Fruit fly (Drosophila melanogaster) whole organism, prepupa: ENCODE results near the gene Sps2.

ENCODE experiments used
- Blimp-1 ChIP-seq: fragments of 200-800 bp; sonication (Bioruptor generic); optimal IDR thresholded peaks from 3 replicates; lab custom pipeline; 2017; ENCODE audit warnings: missing biosample characterization, missing genetic modification characterization, mild to moderate bottlenecking, moderate library complexity, missing genetic modification reagents
- CG10631 ChIP-seq: fragments of 200-800 bp; sonication (Bioruptor generic); optimal IDR thresholded peaks from 2 replicates; lab custom pipeline; 2016; ENCODE audit warnings: missing biosample characterization, missing genetic modification characterization
- CG10669 ChIP-seq: fragments of 200-800 bp; sonication (Bioruptor generic); optimal IDR thresholded peaks from 3 replicates; lab custom pipeline; 2018; ENCODE audit warnings: missing biosample characterization, mild to moderate bottlenecking, missing genetic modification characterization, moderate library complexity
- CG11294 ChIP-seq: fragments of 200-800 bp; sonication (Bioruptor generic); IDR thresholded peaks from 2 replicates; pipeline ENCODE4 v1.3.6; 2022; ENCODE audit warnings: missing biosample characterization, missing genetic modification characterization
- CG11762 ChIP-seq: fragments of 200-800 bp; sonication (Bioruptor generic); optimal IDR thresholded peaks from 3 replicates; lab custom pipeline; 2016; ENCODE audit warnings: missing biosample characterization, missing genetic modification characterization; ENCODE audit not compliant: insufficient read depth
- CG11902 ChIP-seq: fragments of 200-800 bp; sonication (Bioruptor generic); optimal IDR thresholded peaks from 3 replicates; lab custom pipeline; 2016; ENCODE audit warnings: missing biosample characterization, missing genetic modification characterization
- CG15336 ChIP-seq: fragments of 200-800 bp; sonication (Bioruptor generic); IDR thresholded peaks from 2 replicates; pipeline ENCODE4 v1.3.6; 2022; ENCODE audit warnings: missing biosample characterization, missing genetic modification characterization
- CG1621 ChIP-seq: fragments of 200-800 bp; sonication (Bioruptor generic); optimal IDR thresholded peaks from 3 replicates; lab custom pipeline; 2018; ENCODE audit warnings: missing biosample characterization, mild to moderate bottlenecking, missing genetic modification characterization
- CG16779 ChIP-seq: fragments of 200-800 bp; sonication (Bioruptor generic); optimal IDR thresholded peaks from 3 replicates; lab custom pipeline; 2017; ENCODE audit warnings: missing biosample characterization, mild to moderate bottlenecking, missing genetic modification characterization
- CG3032 ChIP-seq: fragments of 200-800 bp; optimal IDR thresholded peaks from 2 replicates; lab custom pipeline; 2019; ENCODE audit warnings: missing biosample characterization, mild to moderate bottlenecking, missing genetic modification characterization, moderate library complexity
- CG31627 ChIP-seq: fragments of 200-800 bp; sonication (Bioruptor generic); optimal IDR thresholded peaks from 3 replicates; lab custom pipeline; 2016; ENCODE audit warnings: missing biosample characterization, missing genetic modification characterization
- CG32006 ChIP-seq: fragments of 200-800 bp; sonication (Bioruptor generic); optimal IDR thresholded peaks from 3 replicates; lab custom pipeline; 2017; ENCODE audit warnings: missing biosample characterization, mild to moderate bottlenecking, missing genetic modification characterization
- CG34406 ChIP-seq: fragments of 200-800 bp; sonication (Bioruptor generic); optimal IDR thresholded peaks from 3 replicates; lab custom pipeline; 2016; ENCODE audit warnings: missing biosample characterization, missing genetic modification characterization
- CG3919 ChIP-seq: fragments of 200-800 bp; sonication (Bioruptor generic); optimal IDR thresholded peaks from 3 replicates; lab custom pipeline; 2016; ENCODE audit warnings: missing biosample characterization, missing genetic modification characterization
- CG4318 ChIP-seq: fragments of 200-800 bp; sonication (Bioruptor generic); optimal IDR thresholded peaks from 3 replicates; lab custom pipeline; 2017; ENCODE audit warnings: missing biosample characterization, mild to moderate bottlenecking, missing genetic modification characterization
- CG6276 ChIP-seq: fragments of 200-800 bp; sonication (Bioruptor generic); optimal IDR thresholded peaks from 2 replicates; lab custom pipeline; 2017; ENCODE audit warnings: missing biosample characterization, mild to moderate bottlenecking, missing genetic modification characterization
- CG6792 ChIP-seq: fragments of 200-800 bp; sonication (Bioruptor generic); optimal IDR thresholded peaks from 3 replicates; lab custom pipeline; 2016; ENCODE audit warnings: missing biosample characterization, missing genetic modification characterization
- CG6808 ChIP-seq: fragments of 200-800 bp; sonication (Bioruptor generic); optimal IDR thresholded peaks from 3 replicates; lab custom pipeline; 2017; ENCODE audit warnings: missing biosample characterization, missing genetic modification characterization, mild to moderate bottlenecking, moderate library complexity, missing genetic modification reagents
- CG7368 ChIP-seq: fragments of 200-800 bp; sonication (Bioruptor generic); optimal IDR thresholded peaks from 3 replicates; lab custom pipeline; 2016; ENCODE audit warnings: missing biosample characterization, missing genetic modification characterization
- CG8119 ChIP-seq: fragments of 200-800 bp; sonication (Bioruptor generic); IDR thresholded peaks from 3 replicates; pipeline ENCODE4 v1.3.6; 2022; ENCODE audit warnings: missing biosample characterization, missing genetic modification characterization
- CG8319 ChIP-seq: fragments of 200-800 bp; sonication (Bioruptor generic); optimal IDR thresholded peaks from 3 replicates; lab custom pipeline; 2016; ENCODE audit warnings: missing biosample characterization, missing genetic modification characterization
- CG8632 ChIP-seq: fragments of 200-800 bp; sonication (Bioruptor generic); optimal IDR thresholded peaks from 3 replicates; lab custom pipeline; 2016; ENCODE audit warnings: missing biosample characterization, missing genetic modification characterization
- CG9139 ChIP-seq: fragments of 200-800 bp; sonication (Bioruptor generic); optimal IDR thresholded peaks from 3 replicates; lab custom pipeline; 2017; ENCODE audit warnings: missing biosample characterization, mild to moderate bottlenecking, missing genetic modification characterization
- Eip78C ChIP-seq: fragments of 200-800 bp; sonication (Bioruptor generic); peaks from one replicate; lab custom pipeline; 2016; ENCODE audit warnings: missing biosample characterization, missing genetic modification characterization
- Hr4 ChIP-seq: fragments of 200-800 bp; sonication (Bioruptor generic); optimal IDR thresholded peaks from 3 replicates; lab custom pipeline; 2016; ENCODE audit warnings: missing biosample characterization, missing genetic modification characterization
- Met ChIP-seq: fragments of 200-800 bp; sonication (Bioruptor generic); optimal IDR thresholded peaks from 3 replicates; lab custom pipeline; 2016; ENCODE audit warnings: missing biosample characterization, missing genetic modification characterization
- Smox ChIP-seq: fragments of 200-800 bp; sonication (Bioruptor generic); optimal IDR thresholded peaks from 3 replicates; lab custom pipeline; 2016; ENCODE audit warnings: missing biosample characterization, missing genetic modification characterization
- Sox102F ChIP-seq: fragments of 200-800 bp; sonication (Bioruptor generic); optimal IDR thresholded peaks from 2 replicates; lab custom pipeline; 2016; ENCODE audit warnings: missing biosample characterization, mild to moderate bottlenecking, missing genetic modification characterization
- Sox14 ChIP-seq: fragments of 200-800 bp; sonication (Bioruptor generic); optimal IDR thresholded peaks from 3 replicates; lab custom pipeline; 2016; ENCODE audit warnings: missing biosample characterization, missing genetic modification characterization
- achi ChIP-seq: fragments of 200-800 bp; sonication (Bioruptor generic); optimal IDR thresholded peaks from 3 replicates; lab custom pipeline; 2016; ENCODE audit warnings: missing biosample characterization, missing genetic modification characterization
- acj6 ChIP-seq: fragments of 200-800 bp; sonication (Bioruptor generic); optimal IDR thresholded peaks from 3 replicates; lab custom pipeline; 2016; ENCODE audit warnings: missing biosample characterization, missing genetic modification characterization
- cyc ChIP-seq: fragments of 200-800 bp; sonication (Bioruptor generic); optimal IDR thresholded peaks from 3 replicates; lab custom pipeline; 2016; ENCODE audit warnings: missing biosample characterization, missing genetic modification characterization
- dac ChIP-seq: fragments of 200-800 bp; sonication (Bioruptor generic); optimal IDR thresholded peaks from 2 replicates; lab custom pipeline; 2017; ENCODE audit warnings: missing biosample characterization, mild to moderate bottlenecking, missing genetic modification characterization
- esn ChIP-seq: fragments of 200-800 bp; sonication (Bioruptor generic); optimal IDR thresholded peaks from 2 replicates; lab custom pipeline; 2016; ENCODE audit warnings: missing biosample characterization, mild to moderate bottlenecking, missing genetic modification characterization, moderate library complexity
- fd59A ChIP-seq: fragments of 200-800 bp; sonication (Bioruptor generic); optimal IDR thresholded peaks from 2 replicates; lab custom pipeline; 2017; ENCODE audit warnings: missing biosample characterization, mild to moderate bottlenecking, missing genetic modification characterization, missing genetic modification reagents
- fd85E ChIP-seq: fragments of 200-800 bp; sonication (Bioruptor generic); optimal IDR thresholded peaks from 3 replicates; lab custom pipeline; 2016; ENCODE audit warnings: missing biosample characterization, missing genetic modification characterization
- fkh ChIP-seq: fragments of 200-800 bp; sonication (Bioruptor generic); optimal IDR thresholded peaks from 3 replicates; lab custom pipeline; 2017; ENCODE audit warnings: missing biosample characterization, mild to moderate bottlenecking, missing genetic modification characterization, moderate library complexity
- lz ChIP-seq: fragments of 200-800 bp; sonication (Bioruptor generic); optimal IDR thresholded peaks from 3 replicates; lab custom pipeline; 2016; ENCODE audit warnings: missing biosample characterization, missing genetic modification characterization
- net ChIP-seq: fragments of 200-800 bp; sonication (Bioruptor generic); optimal IDR thresholded peaks from 3 replicates; lab custom pipeline; 2016; ENCODE audit warnings: missing biosample characterization, missing genetic modification characterization
- pdm3 ChIP-seq: fragments of 200-800 bp; sonication (Bioruptor generic); optimal IDR thresholded peaks from 3 replicates; lab custom pipeline; 2016; ENCODE audit warnings: missing biosample characterization, missing genetic modification characterization
- ss ChIP-seq, 2 experiments: fragments of 200-800 bp; sonication (Bioruptor generic); optimal IDR thresholded peaks; 2 replicates in 1 of 2; 3 replicates in 1 of 2; lab custom pipeline; 2017 to 2018; ENCODE audit warnings: mild to moderate bottlenecking in 2 of 2, missing biosample characterization in 2 of 2, missing genetic modification characterization in 2 of 2, moderate library complexity in 1 of 2
- vri ChIP-seq: fragments of 200-800 bp; sonication (Bioruptor generic); optimal IDR thresholded peaks from 3 replicates; lab custom pipeline; 2016; ENCODE audit warnings: missing biosample characterization, mild to moderate bottlenecking, missing genetic modification characterization

The Sps2 gene

DNA sequence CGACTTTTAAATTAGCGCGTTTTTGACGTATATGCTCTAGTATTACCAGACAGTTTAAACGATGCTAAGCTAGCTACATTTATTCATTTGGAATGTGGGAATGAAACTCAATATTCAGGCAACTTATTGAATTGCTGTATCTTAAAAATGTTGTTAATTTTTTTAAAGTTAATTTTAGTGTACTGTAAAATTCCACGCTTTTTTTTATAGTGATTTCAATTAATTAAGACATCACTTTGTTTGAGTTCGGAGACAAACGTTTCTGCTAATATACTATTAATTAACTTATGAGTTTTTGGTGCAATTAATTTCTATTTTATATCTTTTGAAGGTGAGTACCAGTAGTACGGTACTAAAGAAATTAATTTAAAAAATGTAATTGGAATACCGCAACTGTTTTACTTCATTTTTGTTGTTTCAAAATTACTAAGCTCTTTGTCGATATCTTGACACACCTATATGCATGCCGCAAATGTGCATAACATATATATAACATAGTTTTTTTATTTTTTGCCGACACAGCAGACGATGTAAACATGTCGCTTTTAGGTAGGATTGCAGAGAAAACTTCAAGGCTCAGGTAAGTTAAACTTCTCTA, 43.9 kb downstream of the Sps2 start, which contains the start of the genes Cdk1 and mRpS7 (continued):
- TF ChIP-seq pdm3 (GFP tag; lab: Kevin White, UChicago) (peak; percentile 78), lz (peak; percentile 61), CG9139 (GFP tag; lab: Kevin White, UChicago) (no peak), Sox14 (GFP tag; lab: Kevin White, UChicago) (peak; percentile 74), Met (GFP tag; lab: Kevin White, UChicago) (peak; percentile 72), net (GFP tag; lab: Kevin White, UChicago) (no peak), CG4318 (GFP tag; lab: Kevin White, UChicago) (peak; percentile 57), CG8632 (GFP tag; lab: Kevin White, UChicago) (peak; percentile 51), CG6808 (GFP tag; lab: Kevin White, UChicago) (no peak), CG6276 (GFP tag; lab: Kevin White, UChicago) (no peak), CG8119 (peak; percentile 79; the same call in 2 of the 3 replicates), CG16779 (no peak), CG15336 (peak; percentile 65), CG3032 (tag; lab: Kevin White, UChicago) (peak; percentile 71), achi (peak; percentile 63), Sox102F (GFP tag; lab: Kevin White, UChicago) (no peak), CG11762 (GFP tag; lab: Kevin White, UChicago) (peak; percentile 44), cyc (GFP tag; lab: Kevin White, UChicago) (peak; percentile 72), Blimp-1 (GFP tag; lab: Kevin White, UChicago) (no peak), CG32006 (GFP tag; lab: Kevin White, UChicago) (no peak), CG1621 (no peak), esn (GFP tag; lab: Kevin White, UChicago) (peak; percentile 77)

DNA sequence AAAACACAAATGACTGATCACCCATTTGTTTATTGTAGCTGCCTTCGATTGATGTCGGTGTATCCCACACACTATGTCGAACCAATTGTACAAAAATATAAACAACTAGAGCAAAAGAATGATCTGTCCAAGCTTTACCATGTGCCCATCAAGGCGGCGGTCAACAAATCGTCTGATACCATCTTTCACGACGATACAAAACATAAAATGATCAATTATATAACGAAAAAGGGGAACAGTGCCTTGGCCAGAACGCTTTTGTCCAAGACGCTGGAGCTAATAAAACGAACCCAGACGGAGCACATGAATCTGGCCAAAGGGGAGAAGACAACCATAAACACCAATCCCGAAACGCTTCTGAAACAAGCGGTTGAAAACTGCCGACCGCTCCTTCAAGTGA, 44.4 kb downstream of the Sps2 start:
- TF ChIP-seq fd59A (GFP tag; lab: Kevin White, UChicago) (no peak), CG8319 (GFP tag; lab: Kevin White, UChicago) (no peak), CG6808 (GFP tag; lab: Kevin White, UChicago) (no peak), Hr4 (GFP tag; lab: Kevin White, UChicago) (no peak), CG7368 (GFP tag; lab: Kevin White, UChicago) (no peak), fd85E (GFP tag; lab: Kevin White, UChicago) (no peak), Met (GFP tag; lab: Kevin White, UChicago) (no peak), CG10631 (GFP tag; lab: Kevin White, UChicago) (no peak), CG4318 (GFP tag; lab: Kevin White, UChicago) (no peak), CG10669 (GFP tag; lab: Kevin White, UChicago) (no peak)

DNA sequence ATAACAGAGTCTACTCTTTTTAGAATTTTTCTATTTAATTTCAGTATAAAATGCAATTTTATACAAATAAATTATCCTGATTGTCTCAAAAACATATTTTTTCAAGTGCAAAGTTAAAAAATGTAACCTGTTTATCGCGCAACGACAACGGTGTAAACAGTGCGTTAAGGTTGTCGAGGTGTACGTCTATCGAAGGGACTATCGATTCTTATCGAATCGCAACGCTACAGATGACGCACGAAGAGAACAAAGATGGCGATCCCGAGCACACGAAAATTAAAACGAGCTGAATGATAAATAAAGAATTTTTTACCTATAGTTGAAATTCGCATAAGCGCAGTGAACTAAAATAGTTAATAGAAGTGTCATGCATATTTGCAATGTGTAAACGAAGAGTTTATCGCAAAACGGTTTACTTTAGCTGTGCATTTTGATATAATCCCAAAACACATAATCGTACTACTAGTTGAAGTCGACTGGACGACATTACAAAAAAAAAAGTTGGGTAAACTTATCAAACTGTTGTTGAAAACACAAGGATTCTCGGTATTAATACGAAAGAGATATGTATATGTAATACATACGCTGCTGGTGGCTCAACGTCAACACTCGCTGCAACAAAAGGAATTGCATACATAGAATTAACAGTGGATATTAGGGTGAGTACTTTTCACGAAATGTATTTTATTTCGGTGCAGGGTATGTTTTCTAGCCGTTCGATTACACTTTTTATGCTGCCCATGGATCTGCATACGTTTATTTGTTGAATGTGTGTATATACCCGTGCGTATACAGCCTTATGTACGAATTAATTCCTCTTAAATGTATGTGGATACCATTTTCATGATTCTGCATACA, 45.7 kb downstream of the Sps2 start, which contains the start of gene da:
Gene da, plus strand, starts transcription at position 237 of the 858 bp plus-strand sequence.
- no peak for TF ChIP-seq CG34406
- no peak for TF ChIP-seq CG3919 (GFP tag; lab: Kevin White, UChicago)
- TF ChIP-seq Eip78C = peak; percentile 73
- no peak for TF ChIP-seq fd59A (GFP tag; lab: Kevin White, UChicago)
- TF ChIP-seq CG31627 (GFP tag; lab: Kevin White, UChicago) = peak; percentile 58
- no peak; the same call in 2 of the 3 replicates for TF ChIP-seq CG8119
- TF ChIP-seq dac (GFP tag; lab: Kevin White, UChicago) = peak; percentile 8
- TF ChIP-seq pdm3 (GFP tag; lab: Kevin White, UChicago) = peak; percentile 73
- 0 out of 2 replicates have a peak, but pooled peaks have one; percentile 31 for TF ChIP-seq CG15336
- TF ChIP-seq Hr4 (GFP tag; lab: Kevin White, UChicago) = peak; percentile 54
- TF ChIP-seq CG16779 = no peak
- peak; percentile 24 for TF ChIP-seq CG7368 (GFP tag; lab: Kevin White, UChicago)
- peak; percentile 22 for TF ChIP-seq CG10669 (GFP tag; lab: Kevin White, UChicago)
- TF ChIP-seq CG6808 (GFP tag; lab: Kevin White, UChicago) = no peak
- no peak for TF ChIP-seq CG6276 (GFP tag; lab: Kevin White, UChicago)
- TF ChIP-seq CG8319 (GFP tag; lab: Kevin White, UChicago) = no peak
- TF ChIP-seq ss (GFP tag; optimal IDR thresholded peaks at IDR 0.05; lab: Kevin White, UChicago) = peak in 1 of 2 experiments; percentile 24
- TF ChIP-seq vri (GFP tag; lab: Kevin White, UChicago) = peak; percentile 45
- no peak for TF ChIP-seq CG4318 (GFP tag; lab: Kevin White, UChicago)
- TF ChIP-seq Smox (GFP tag; lab: Kevin White, UChicago) = peak; percentile 56
- peak; percentile 47 for TF ChIP-seq fkh (GFP tag; lab: Kevin White, UChicago)
- TF ChIP-seq CG11294 (GFP tag; lab: Robert Waterston, UW) = no peak
- TF ChIP-seq lz = peak; percentile 61
- TF ChIP-seq CG11902 = peak; percentile 11
- peak; percentile 17 for TF ChIP-seq Blimp-1 (GFP tag; lab: Kevin White, UChicago)
- peak; percentile 38 for TF ChIP-seq acj6 (GFP tag; lab: Kevin White, UChicago)
- peak; percentile 36 for TF ChIP-seq CG6792 (GFP tag; lab: Kevin White, UChicago)
- peak; percentile 50 for TF ChIP-seq cyc (GFP tag; lab: Kevin White, UChicago)
